Fruit fly (Drosophila melanogaster): ENCODE data around the gene yem.

dm6 chr3R:29072834-29073233, 49.8 kb downstream of the yem start:
- TF ChIP-seq brk (GFP tag; optimal IDR thresholded peaks at IDR 0.05) (no peak), Hr78 (GFP tag; optimal IDR thresholded peaks at IDR 0.05) (no peak), rgr (GFP tag; optimal IDR thresholded peaks at IDR 0.05) (peak; percentile 10), psq (GFP tag; optimal IDR thresholded peaks at IDR 0.05) (peak; percentile 25), Rel (GFP tag; optimal IDR thresholded peaks at IDR 0.05) (no peak), Rel (tag; optimal IDR thresholded peaks at IDR 0.05) (no peak), CG9705 (GFP tag; optimal IDR thresholded peaks at IDR 0.05) (no peak), usp (GFP tag; optimal IDR thresholded peaks at IDR 0.05) (no peak)
